Fruit fly (Drosophila melanogaster): Measurements from ENCODE around the gene Ssb-c31a.

The Ssb-c31a gene

DNA sequence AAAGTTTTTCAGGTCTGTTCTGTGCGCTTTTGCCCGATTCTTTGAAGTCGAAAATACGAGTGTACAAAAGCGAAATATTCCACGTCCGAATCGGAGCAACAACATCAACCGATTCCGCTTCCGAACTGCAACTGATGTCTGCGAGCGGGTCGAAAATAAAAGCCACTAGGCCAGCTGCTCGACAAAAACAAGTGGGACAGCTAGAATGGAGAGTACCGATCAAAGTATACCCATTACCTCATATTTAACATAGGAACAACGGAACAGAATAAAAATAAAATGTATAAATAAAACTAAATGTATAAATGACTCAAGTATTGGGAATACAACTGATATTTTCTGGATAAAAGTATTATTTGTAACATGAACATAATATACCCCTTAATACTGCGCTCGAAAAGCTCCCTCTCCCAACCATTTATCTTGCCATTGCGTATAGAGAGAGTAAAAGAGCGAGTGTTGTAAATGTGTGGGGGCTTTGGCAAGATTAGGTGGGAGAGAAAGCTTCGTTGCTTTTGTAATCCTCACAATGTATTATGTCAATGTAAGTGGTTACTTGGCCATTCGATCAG lies 6.1 kb upstream of the Ssb-c31a start, which contains the start of gene SLC5A11 (continued):
- TF ChIP-seq CG32767 (GFP tag; IDR thresholded peaks at IDR 0.05) (peak; percentile 94), sug (tag; optimal IDR thresholded peaks at IDR 0.05) (peak; percentile 99), CG6791 (GFP tag; IDR thresholded peaks at IDR 0.05; ENCODE audit: partially characterized antibody) (no peak), Xbp1 (GFP tag; optimal IDR thresholded peaks at IDR 0.05) (peak; percentile 100), CG1024 (GFP tag; IDR thresholded peaks at IDR 0.05) (peak; percentile 94), pzg (GFP tag; optimal IDR thresholded peaks at IDR 0.05) (peak; percentile 16), Sox102F (GFP tag; optimal IDR thresholded peaks at IDR 0.05) (peak; percentile 88), chn (GFP tag; optimal IDR thresholded peaks at IDR 0.05) (peak; percentile 79), zen2 (GFP tag; IDR thresholded peaks at IDR 0.05; ENCODE audit: partially characterized antibody) (no peak), Bdp1 (GFP tag; optimal IDR thresholded peaks at IDR 0.05) (peak; percentile 40), Bteb2 (GFP tag; optimal IDR thresholded peaks at IDR 0.05) (peak; percentile 41), slou (GFP tag; optimal IDR thresholded peaks at IDR 0.05) (peak; percentile 100), tap (tag; optimal IDR thresholded peaks at IDR 0.05) (peak; percentile 95), Rfx (GFP tag; IDR thresholded peaks at IDR 0.05) (peak; percentile 97), peb (GFP tag; IDR thresholded peaks at IDR 0.05) (peak; percentile 98), Oaz (GFP tag; IDR thresholded peaks at IDR 0.05) (peak; percentile 99), vfl (GFP tag; optimal IDR thresholded peaks at IDR 0.05) (peak; percentile 51), trh (GFP tag; optimal IDR thresholded peaks at IDR 0.05) (peak; percentile 96), Sry-δ (GFP tag; optimal IDR thresholded peaks at IDR 0.05) (peak; percentile 75), dati (GFP tag; IDR thresholded peaks at IDR 0.05) (peak; percentile 81), Deaf1 (tag; optimal IDR thresholded peaks at IDR 0.05) (peak; percentile 95), CG34422 (GFP tag; IDR thresholded peaks at IDR 0.05) (peak; percentile 97), CG6175 (GFP tag; IDR thresholded peaks at IDR 0.05) (peak; percentile 91), Lpt (GFP tag; optimal IDR thresholded peaks at IDR 0.05) (no peak), Hsf (GFP tag; optimal IDR thresholded peaks at IDR 0.05) (peak; percentile 65), Stat92E (GFP tag; optimal IDR thresholded peaks at IDR 0.05) (peak in 1 of 3 experiments; percentile 98), CG12236 (GFP tag; optimal IDR thresholded peaks at IDR 0.05) (peak; percentile 36), Gsc (GFP tag; IDR thresholded peaks at IDR 0.05) (no peak), Opbp (GFP tag; IDR thresholded peaks at IDR 0.05; ENCODE audit: partially characterized antibody) (no peak; the same call in 2 of the 3 replicates), CG2889 (GFP tag; IDR thresholded peaks at IDR 0.05) (peak; percentile 91), Hr51 (GFP tag; optimal IDR thresholded peaks at IDR 0.05) (peak; percentile 98 to 100), E2f2 (GFP tag; IDR thresholded peaks at IDR 0.05) (peak; percentile 75), CG4707 (GFP tag; optimal IDR thresholded peaks at IDR 0.05) (peak; percentile 81), CG15601 (tag; optimal IDR thresholded peaks at IDR 0.05) (peak; percentile 99), CG16779 (GFP tag; IDR thresholded peaks at IDR 0.05) (peak; percentile 88), CG3726 (GFP tag; IDR thresholded peaks at IDR 0.05) (peak; percentile 98), corto (GFP tag; optimal IDR thresholded peaks at IDR 0.05) (peak; percentile 99), CG6683 (GFP tag; optimal IDR thresholded peaks at IDR 0.05) (peak; percentile 95), tup (GFP tag; optimal IDR thresholded peaks at IDR 0.05) (peak; percentile 97), CG5180 (GFP tag; optimal IDR thresholded peaks at IDR 0.05) (peak; percentile 91), CG3847 (GFP tag; IDR thresholded peaks at IDR 0.05) (peak; percentile 100), chif (GFP tag; optimal IDR thresholded peaks at IDR 0.05) (peak; percentile 60 to 66), CG16813 (GFP tag; IDR thresholded peaks at IDR 0.05; ENCODE audit: partially characterized antibody) (no peak), CG30431 (GFP tag; optimal IDR thresholded peaks at IDR 0.05) (peak; percentile 23), NfI (GFP tag; optimal IDR thresholded peaks at IDR 0.05) (peak; percentile 86), sisA (GFP tag; IDR thresholded peaks at IDR 0.05) (peak; percentile 99), Oli (tag; optimal IDR thresholded peaks at IDR 0.05) (peak; percentile 94), run (tag; optimal IDR thresholded peaks at IDR 0.05) (peak; percentile 96), Hr78 (GFP tag; optimal IDR thresholded peaks at IDR 0.05) (peak in 1 of 2 experiments; percentile 86)

Data from whole organism, embryonic.